Fruit fly (Drosophila melanogaster) whole organism, embryonic: Measurements from ENCODE around the gene CG31808.

Source experiments
- Abd-B ChIP-seq: fragments of 200-800 bp; sonication (Bioruptor generic); optimal IDR thresholded peaks from 2 replicates; lab custom pipeline; 2018; ENCODE audit warnings: missing biosample characterization, mild to moderate bottlenecking, missing genetic modification characterization, moderate library complexity
- C15 ChIP-seq: fragments of 200-800 bp; sonication (Bioruptor generic); IDR thresholded peaks from 3 replicates; pipeline ENCODE4 v1.3.6; 2022; ENCODE audit warnings: missing biosample characterization, missing genetic modification characterization
- CG11247 ChIP-seq: fragments of 200-800 bp; sonication (Bioruptor generic); IDR thresholded peaks from 2 replicates; pipeline ENCODE4 v1.3.6; 2022; ENCODE audit warnings: missing biosample characterization, missing genetic modification characterization
- CG11560 ChIP-seq: fragments of 200-800 bp; sonication (Bioruptor generic); IDR thresholded peaks from 3 replicates; pipeline ENCODE4 v1.3.6; 2022; ENCODE audit warnings: missing biosample characterization, missing genetic modification characterization
- CG12219 ChIP-seq: fragments of 200-800 bp; sonication (Bioruptor generic); optimal IDR thresholded peaks from 3 replicates; lab custom pipeline; 2018; ENCODE audit warnings: missing biosample characterization, mild to moderate bottlenecking, missing genetic modification characterization
- CG12299 ChIP-seq: fragments of 200-800 bp; sonication (Bioruptor generic); optimal IDR thresholded peaks from 2 replicates; lab custom pipeline; 2018; ENCODE audit warnings: missing biosample characterization, mild to moderate bottlenecking, missing genetic modification characterization
- CG12744 ChIP-seq: fragments of 200-800 bp; sonication (Bioruptor generic); optimal IDR thresholded peaks from 2 replicates; lab custom pipeline; 2016; ENCODE audit warnings: missing biosample characterization, missing genetic modification characterization
- CG14667 ChIP-seq: fragments of 200-800 bp; sonication (Bioruptor generic); IDR thresholded peaks from 2 replicates; pipeline ENCODE4 v1.3.6; 2022; ENCODE audit warnings: missing biosample characterization, missing genetic modification characterization
- CG15011 ChIP-seq: fragments of 200-800 bp; sonication (Bioruptor generic); optimal IDR thresholded peaks from 3 replicates; lab custom pipeline; 2018; ENCODE audit warnings: missing biosample characterization, mild to moderate bottlenecking, missing genetic modification characterization
- CG15269 ChIP-seq: fragments of 200-800 bp; sonication (Bioruptor generic); optimal IDR thresholded peaks from 2 replicates; lab custom pipeline; 2018; ENCODE audit warnings: missing biosample characterization, mild to moderate bottlenecking, missing genetic modification characterization, moderate library complexity
- CG1529 ChIP-seq: fragments of 200-800 bp; sonication (Bioruptor generic); optimal IDR thresholded peaks from 3 replicates; lab custom pipeline; 2018; ENCODE audit warnings: missing biosample characterization, missing genetic modification characterization
- CG17328 ChIP-seq: fragments of 200-800 bp; sonication (Bioruptor generic); IDR thresholded peaks from 2 replicates; pipeline ENCODE4 v1.3.6; 2022; ENCODE audit warnings: missing biosample characterization, missing genetic modification characterization
- CG32767 ChIP-seq: fragments of 200-800 bp; sonication (Bioruptor generic); IDR thresholded peaks from 2 replicates; pipeline ENCODE4 v1.3.6; 2022; ENCODE audit warnings: missing biosample characterization, missing genetic modification characterization
- CG3407 ChIP-seq: fragments of 200-800 bp; sonication (Bioruptor generic); optimal IDR thresholded peaks from 2 replicates; lab custom pipeline; 2018; ENCODE audit warnings: missing biosample characterization, mild to moderate bottlenecking, missing genetic modification characterization
- CG3847 ChIP-seq: fragments of 200-800 bp; sonication (Bioruptor generic); IDR thresholded peaks from 2 replicates; pipeline ENCODE4 v1.3.6; 2022; ENCODE audit warnings: missing biosample characterization, missing genetic modification characterization
- CG5245 ChIP-seq: fragments of 200-800 bp; sonication (Bioruptor generic); optimal IDR thresholded peaks from 3 replicates; lab custom pipeline; 2016; ENCODE audit warnings: missing biosample characterization, missing genetic modification characterization
- CG7357 ChIP-seq: fragments of 200-800 bp; sonication (Bioruptor generic); IDR thresholded peaks from 3 replicates; pipeline ENCODE4 v1.3.6; 2022; ENCODE audit warnings: missing biosample characterization, missing genetic modification characterization
- CG8290 ChIP-seq, 3 experiments: fragments of 200-800 bp; sonication (Bioruptor generic); optimal IDR thresholded peaks; 2 replicates each; lab custom pipeline; 2016 to 2019; ENCODE audit warnings: missing biosample characterization in 3 of 3, missing genetic modification characterization in 3 of 3, mild to moderate bottlenecking in 2 of 3, moderate library complexity in 1 of 3
- CG9437 ChIP-seq: fragments of 200-800 bp; sonication (Bioruptor generic); optimal IDR thresholded peaks from 2 replicates; lab custom pipeline; 2018; ENCODE audit warnings: missing biosample characterization, mild to moderate bottlenecking, missing genetic modification characterization
- CG9932 ChIP-seq: fragments of 200-800 bp; sonication (Bioruptor generic); IDR thresholded peaks from 2 replicates; pipeline ENCODE4 v1.3.6; 2022; ENCODE audit warnings: missing biosample characterization, missing genetic modification characterization
- Camta ChIP-seq: fragments of 200-800 bp; sonication (Bioruptor generic); optimal IDR thresholded peaks from 2 replicates; lab custom pipeline; 2016; ENCODE audit warnings: missing biosample characterization, missing genetic modification characterization
- CoRest ChIP-seq: fragments of 200-800 bp; sonication (Bioruptor generic); optimal IDR thresholded peaks from 3 replicates; lab custom pipeline; 2018; ENCODE audit warnings: missing biosample characterization, mild to moderate bottlenecking, missing genetic modification characterization, moderate library complexity
- Doc2 ChIP-seq: fragments of 200-800 bp; sonication (Bioruptor generic); IDR thresholded peaks from 2 replicates; pipeline ENCODE4 v1.3.6; 2022; ENCODE audit warnings: missing biosample characterization, missing genetic modification characterization
- E2f2 ChIP-seq: fragments of 200-800 bp; sonication (Bioruptor generic); IDR thresholded peaks from 2 replicates; pipeline ENCODE4 v1.3.6; 2022; ENCODE audit warnings: missing biosample characterization, missing genetic modification characterization
- Fer3 ChIP-seq: fragments of 200-800 bp; sonication (Bioruptor generic); optimal IDR thresholded peaks from 2 replicates; lab custom pipeline; 2018; ENCODE audit warnings: missing biosample characterization, mild to moderate bottlenecking, missing genetic modification characterization, moderate library complexity
- HHEX ChIP-seq: fragments of 200-800 bp; sonication (Bioruptor generic); optimal IDR thresholded peaks from 3 replicates; lab custom pipeline; 2017; ENCODE audit warnings: missing biosample characterization, mild to moderate bottlenecking, missing genetic modification characterization, missing genetic modification reagents
- MBD-R2 ChIP-seq: fragments of 200-800 bp; sonication (Bioruptor generic); IDR thresholded peaks from 2 replicates; pipeline ENCODE4 v1.3.6; 2022; ENCODE audit warnings: missing biosample characterization, missing genetic modification characterization
- Nf-YB ChIP-seq: fragments of 200-800 bp; sonication (Bioruptor generic); optimal IDR thresholded peaks from 3 replicates; lab custom pipeline; 2019; ENCODE audit warnings: missing biosample characterization, mild to moderate bottlenecking, missing genetic modification characterization, moderate library complexity
- Sox100B ChIP-seq: fragments of 200-800 bp; sonication (Bioruptor generic); optimal IDR thresholded peaks from 3 replicates; lab custom pipeline; 2018; ENCODE audit warnings: missing biosample characterization, mild to moderate bottlenecking, missing genetic modification characterization
- aop ChIP-seq: fragments of 200-800 bp; sonication (Bioruptor generic); IDR thresholded peaks from 2 replicates; pipeline ENCODE4 v1.3.6; 2022; ENCODE audit warnings: missing biosample characterization, missing genetic modification characterization
- bab2 ChIP-seq: fragments of 200-800 bp; sonication (Bioruptor generic); optimal IDR thresholded peaks from 2 replicates; lab custom pipeline; 2016; ENCODE audit warnings: missing biosample characterization, missing genetic modification characterization
- cato ChIP-seq: fragments of 200-800 bp; sonication (Bioruptor generic); optimal IDR thresholded peaks from 2 replicates; lab custom pipeline; 2016; ENCODE audit warnings: missing biosample characterization, missing genetic modification characterization, borderline replicate concordance
- ci ChIP-seq: fragments of 200-800 bp; sonication (Bioruptor generic); IDR thresholded peaks from 3 replicates; pipeline ENCODE4 v1.3.6; 2022; ENCODE audit warnings: missing biosample characterization, missing genetic modification characterization
- dm ChIP-seq: fragments of 200-800 bp; sonication (Bioruptor generic); optimal IDR thresholded peaks from 3 replicates; lab custom pipeline; 2016; ENCODE audit warnings: missing biosample characterization, missing genetic modification characterization
- dmrt11E ChIP-seq: fragments of 200-800 bp; sonication (Bioruptor generic); optimal IDR thresholded peaks from 3 replicates; lab custom pipeline; 2018; ENCODE audit warnings: missing biosample characterization, mild to moderate bottlenecking, missing genetic modification characterization, moderate library complexity
- dpn ChIP-seq, 2 experiments: fragments of 200-800 bp; sonication (Bioruptor generic); optimal IDR thresholded peaks; 3 replicates each; lab custom pipeline; 2016; ENCODE audit warnings: missing biosample characterization in 2 of 2, missing genetic modification characterization in 2 of 2
- dysf ChIP-seq: fragments of 200-800 bp; sonication (Bioruptor generic); IDR thresholded peaks from 3 replicates; pipeline ENCODE4 v1.3.6; 2022; ENCODE audit warnings: missing biosample characterization, missing genetic modification characterization
- gem ChIP-seq: fragments of 200-800 bp; sonication (Bioruptor generic); optimal IDR thresholded peaks from 2 replicates; lab custom pipeline; 2019; ENCODE audit warnings: missing biosample characterization, mild to moderate bottlenecking, missing genetic modification characterization, moderate library complexity
- inv ChIP-seq: fragments of 200-800 bp; sonication (Bioruptor generic); IDR thresholded peaks from 2 replicates; pipeline ENCODE4 v1.3.6; 2022; ENCODE audit warnings: missing biosample characterization, missing genetic modification characterization; ENCODE audit not compliant: partially characterized antibody
- lmd ChIP-seq: fragments of 200-800 bp; sonication (Bioruptor generic); IDR thresholded peaks from 2 replicates; pipeline ENCODE4 v1.3.6; 2022; ENCODE audit warnings: missing biosample characterization, missing genetic modification characterization
- lola ChIP-seq, 3 experiments: fragments of >200 bp in 2 of 3; fragments of 200-800 bp in 1 of 3; sonication (Bioruptor generic) in 1 of 3; optimal IDR thresholded peaks; 2 replicates each; lab custom pipeline; 2017 to 2019; ENCODE audit warnings: missing biosample characterization in 3 of 3, missing genetic modification characterization in 3 of 3, mild to moderate bottlenecking in 1 of 3, moderate library complexity in 1 of 3
- nerfin-1 ChIP-seq: fragments of 200-800 bp; sonication (Bioruptor generic); optimal IDR thresholded peaks from 3 replicates; lab custom pipeline; 2019; ENCODE audit warnings: missing biosample characterization, mild to moderate bottlenecking, missing genetic modification characterization, moderate library complexity
- org-1 ChIP-seq: fragments of 200-800 bp; sonication (Bioruptor generic); optimal IDR thresholded peaks from 2 replicates; lab custom pipeline; 2017; ENCODE audit warnings: missing biosample characterization, missing genetic modification characterization
- ro ChIP-seq: fragments of 200-800 bp; sonication (Bioruptor generic); IDR thresholded peaks from 2 replicates; pipeline ENCODE4 v1.3.6; 2022; ENCODE audit warnings: missing biosample characterization, missing genetic modification characterization
- run ChIP-seq: fragments of 200-800 bp; sonication (Bioruptor generic); optimal IDR thresholded peaks from 3 replicates; lab custom pipeline; 2018; ENCODE audit warnings: missing biosample characterization, mild to moderate bottlenecking, missing genetic modification characterization
- salm ChIP-seq: fragments of 200-800 bp; sonication (Bioruptor generic); optimal IDR thresholded peaks from 2 replicates; lab custom pipeline; 2018; ENCODE audit warnings: missing biosample characterization, mild to moderate bottlenecking, missing genetic modification characterization
- seq ChIP-seq: fragments of 200-800 bp; sonication (Bioruptor generic); IDR thresholded peaks from 2 replicates; pipeline ENCODE4 v1.3.6; 2022; ENCODE audit warnings: missing biosample characterization, missing genetic modification characterization
- sob ChIP-seq: fragments of 200-800 bp; sonication (Bioruptor generic); IDR thresholded peaks from 2 replicates; pipeline ENCODE4 v1.3.6; 2022; ENCODE audit warnings: missing biosample characterization, missing genetic modification characterization
- tap ChIP-seq: fragments of 200-800 bp; optimal IDR thresholded peaks from 3 replicates; lab custom pipeline; 2019; ENCODE audit warnings: missing biosample characterization, mild to moderate bottlenecking, missing genetic modification characterization, moderate library complexity
- tgo ChIP-seq: fragments of 200-800 bp; sonication (Bioruptor generic); IDR thresholded peaks from 3 replicates; pipeline ENCODE4 v1.3.6; 2022; ENCODE audit warnings: missing biosample characterization, missing genetic modification characterization
- wdn ChIP-seq: fragments of 200-800 bp; sonication (Bioruptor generic); IDR thresholded peaks from 2 replicates; pipeline ENCODE4 v1.3.6; 2022; ENCODE audit warnings: missing biosample characterization, missing genetic modification characterization

The CG31808 gene

dm6 chr2L:16709693-16710092 lies 6.3 kb downstream of the CG31808 start (continued):
- no peak for TF ChIP-seq Camta (GFP tag; lab: Kevin White, UChicago)
- TF ChIP-seq tgo (GFP tag; lab: Robert Waterston, UW): peak; percentile 78
- TF ChIP-seq bab2 (GFP tag; lab: Kevin White, UChicago): peak; percentile 41
- TF ChIP-seq Nf-YB (GFP tag; lab: Kevin White, UChicago): peak; percentile 55
- TF ChIP-seq CG9437 (GFP tag; lab: Kevin White, UChicago): peak; percentile 41
- TF ChIP-seq Doc2 (GFP tag; lab: Robert Waterston, UW): no peak
- peak; percentile 74 for TF ChIP-seq CG9932 (GFP tag; lab: Robert Waterston, UW)
- peak; percentile 46; the same call in 1 of the 3 replicates for TF ChIP-seq CG11560 (tag; lab: Robert Waterston, UW)
- TF ChIP-seq CG3847 (GFP tag; lab: Robert Waterston, UW): peak; percentile 69
- peak; percentile 21 for TF ChIP-seq CG5245 (GFP tag; lab: Kevin White, UChicago)
- TF ChIP-seq dysf (GFP tag; lab: Robert Waterston, UW): peak; percentile 86
- TF ChIP-seq Fer3: no peak
- peak; percentile 81 for TF ChIP-seq lmd (GFP tag; lab: Robert Waterston, UW)
- TF ChIP-seq CG7357 (GFP tag; lab: Robert Waterston, UW): no peak
- peak in 1 of 3 experiments; percentile 57 for TF ChIP-seq lola (GFP tag; optimal IDR thresholded peaks at IDR 0.05; lab: Kevin White, UChicago)
- peak; percentile 89 for TF ChIP-seq sob (GFP tag; lab: Robert Waterston, UW)
- peak; percentile 75 for TF ChIP-seq seq (GFP tag; lab: Robert Waterston, UW)
- peak; percentile 81 for TF ChIP-seq CG32767 (GFP tag; lab: Robert Waterston, UW)
- TF ChIP-seq nerfin-1 (tag; lab: Kevin White, UChicago): no peak
- peak; percentile 31; the same call in 1 of the 2 replicates for TF ChIP-seq wdn (GFP tag; lab: Robert Waterston, UW)
- peak; percentile 3 for TF ChIP-seq run (tag; lab: Kevin White, UChicago)
- TF ChIP-seq tap (tag; lab: Kevin White, UChicago): no peak
- TF ChIP-seq dmrt11E (tag; lab: Kevin White, UChicago): peak; percentile 58
- TF ChIP-seq CG12744: no peak
- peak; percentile 10 for TF ChIP-seq CG12299 (tag; lab: Kevin White, UChicago)
- TF ChIP-seq org-1 (GFP tag; lab: Kevin White, UChicago): peak; percentile 67
- peak in 1 of 2 experiments; percentile 69 for TF ChIP-seq dpn (GFP tag; optimal IDR thresholded peaks at IDR 0.05; lab: Kevin White, UChicago)
- TF ChIP-seq CG3407 (GFP tag; lab: Kevin White, UChicago): peak; percentile 68
- peak; percentile 91 for TF ChIP-seq ci (GFP tag; lab: Robert Waterston, UW)
- peak; percentile 73 for TF ChIP-seq CoRest
- TF ChIP-seq aop (GFP tag; lab: Robert Waterston, UW): 0 out of 2 replicates have a peak, but pooled peaks have one; percentile 20
- TF ChIP-seq CG12219 (GFP tag; lab: Kevin White, UChicago): peak; percentile 67
- peak; percentile 88 for TF ChIP-seq CG17328
- TF ChIP-seq dm (GFP tag; lab: Kevin White, UChicago): no peak
- 0 out of 3 replicates have a peak, but pooled peaks have one; percentile 7 for TF ChIP-seq C15 (GFP tag; lab: Robert Waterston, UW)
- peak; percentile 87 for TF ChIP-seq CG15269 (tag; lab: Kevin White, UChicago)
- no peak for TF ChIP-seq CG14667
- TF ChIP-seq CG11247 (GFP tag; lab: Robert Waterston, UW): peak; percentile 64
- TF ChIP-seq CG15011 (GFP tag; lab: Kevin White, UChicago): no peak
- peak; percentile 32 for TF ChIP-seq salm (tag; lab: Kevin White, UChicago)
- TF ChIP-seq Sox100B (GFP tag; lab: Kevin White, UChicago): peak; percentile 3
- TF ChIP-seq cato (GFP tag; lab: Kevin White, UChicago): peak; percentile 30
- peak; percentile 58; the same call in 1 of the 2 replicates for TF ChIP-seq E2f2 (GFP tag; lab: Robert Waterston, UW)
- TF ChIP-seq CG8290 (GFP tag; optimal IDR thresholded peaks at IDR 0.05; lab: Kevin White, UChicago): peak; percentile 15
- TF ChIP-seq CG8290 (tag; optimal IDR thresholded peaks at IDR 0.05; lab: Kevin White, UChicago): peak in 1 of 2 experiments; percentile 52
- TF ChIP-seq HHEX (GFP tag; lab: Kevin White, UChicago): no peak
- no peak for TF ChIP-seq inv (GFP tag; lab: Robert Waterston, UW)
- TF ChIP-seq Abd-B (GFP tag; lab: Kevin White, UChicago): peak; percentile 65
- peak; percentile 49 for TF ChIP-seq CG1529 (GFP tag; lab: Kevin White, UChicago)
- TF ChIP-seq gem (tag; lab: Kevin White, UChicago): peak; percentile 89
- peak; percentile 33; the same call in 1 of the 2 replicates for TF ChIP-seq MBD-R2 (GFP tag; lab: Robert Waterston, UW)
- no peak for TF ChIP-seq ro
